Worm (Caenorhabditis elegans) whole organism, midembryonic: ENCODE results near the gene rpl-32.

Experiments
- flt-1 ChIP-seq: fragments of 200-800 bp; sonication (Bioruptor generic); IDR thresholded peaks from 2 replicates; pipeline ENCODE4 v1.3.6; 2022; ENCODE audit warnings: missing genetic modification characterization, missing compliant biosample characterization
- klf-2 ChIP-seq: fragments of 200-800 bp; sonication (Bioruptor generic); conservative IDR thresholded peaks from 2 replicates; pipeline ENCODE4 v1.3.6; 2022; ENCODE audit warnings: missing genetic modification reagents, missing genetic modification characterization, missing compliant biosample characterization
- ref-1 ChIP-seq: fragments of 200-800 bp; sonication (Bioruptor generic); conservative IDR thresholded peaks from 2 replicates; pipeline ENCODE4 v1.3.6; 2022; ENCODE audit warnings: missing genetic modification reagents, missing genetic modification characterization, missing compliant biosample characterization

DNA sequence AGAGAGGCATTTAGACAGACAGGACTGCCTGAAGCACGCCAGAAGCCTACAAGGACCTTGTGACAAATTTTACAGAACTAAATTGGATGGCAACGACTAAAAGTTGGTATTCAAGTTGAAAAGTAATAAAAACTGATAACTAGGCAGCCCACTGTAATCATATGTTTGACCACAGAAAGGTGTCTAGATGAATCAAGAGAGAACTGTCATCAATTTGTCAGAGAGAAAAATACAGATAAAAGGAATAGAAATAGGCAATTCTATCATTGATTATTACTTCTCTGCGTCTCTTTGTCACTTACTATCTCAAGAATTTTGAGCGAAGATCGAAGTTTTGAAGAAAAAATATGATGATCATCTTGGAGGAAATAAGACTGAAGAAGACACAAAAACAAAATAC lies 36.0 kb upstream of the rpl-32 start:
- TF ChIP-seq ref-1 (GFP tag; lab: Robert Waterston, UW) = no peak
- no peak for TF ChIP-seq klf-2 (GFP tag; lab: Robert Waterston, UW)
- no peak for TF ChIP-seq flt-1 (GFP tag; lab: Robert Waterston, UW)
